Worm (Caenorhabditis elegans) whole organism, mixed stage, embryonic: ENCODE results near the gene nrde-4.

Source experiments
- ces-1 ChIP-seq: fragments of 150-350 bp; optimal IDR thresholded peaks from 2 replicates; lab custom pipeline; 2014; ENCODE audit warnings: missing biosample characterization, missing genetic modification reagents, missing genetic modification characterization
- drap-1 ChIP-seq: fragments of 200-800 bp; sonication (Bioruptor generic); optimal IDR thresholded peaks from 3 replicates; lab custom pipeline; 2018; ENCODE audit warnings: mild to moderate bottlenecking, missing genetic modification characterization, missing compliant biosample characterization
- elt-1 ChIP-seq: sonication (generic microtip); optimal IDR thresholded peaks from 2 replicates; lab custom pipeline; 2017; ENCODE audit warnings: missing genetic modification characterization, mild to moderate bottlenecking, missing compliant biosample characterization, antibody characterized with exemption, moderate library complexity, borderline replicate concordance; ENCODE audit not compliant: insufficient read depth
- lin-13 ChIP-seq: fragments of 150-350 bp; optimal IDR thresholded peaks from 2 replicates; lab custom pipeline; 2014; ENCODE audit warnings: missing biosample characterization, missing genetic modification characterization
- mls-2 ChIP-seq: sonication (generic microtip); optimal IDR thresholded peaks from 2 replicates; lab custom pipeline; 2016; ENCODE audit warnings: mild to moderate bottlenecking, missing genetic modification characterization, moderate library complexity, missing compliant biosample characterization
- nhr-12 ChIP-seq: fragments of 150-350 bp; optimal IDR thresholded peaks from 2 replicates; lab custom pipeline; 2014; ENCODE audit warnings: missing biosample characterization, missing genetic modification characterization
- nhr-237 ChIP-seq: fragments of 150-350 bp; optimal IDR thresholded peaks from 2 replicates; lab custom pipeline; 2014; ENCODE audit warnings: missing biosample characterization, missing genetic modification characterization
- snpc-4 ChIP-seq: fragments of 150-350 bp; optimal IDR thresholded peaks from 2 replicates; lab custom pipeline; 2014; ENCODE audit warnings: missing biosample characterization, missing genetic modification characterization
- tbx-8 ChIP-seq: fragments of 200-800 bp; sonication (Bioruptor generic); optimal IDR thresholded peaks from 2 replicates; lab custom pipeline; 2018; ENCODE audit warnings: mild to moderate bottlenecking, missing genetic modification characterization, moderate library complexity, missing compliant biosample characterization
- unc-39 ChIP-seq: fragments of 150-350 bp; optimal IDR thresholded peaks from 2 replicates; lab custom pipeline; 2014; ENCODE audit warnings: missing biosample characterization, missing genetic modification characterization
- unc-62 ChIP-seq: fragments of 150-350 bp; optimal IDR thresholded peaks from 2 replicates; lab custom pipeline; 2014; ENCODE audit warnings: missing biosample characterization, missing genetic modification reagents, missing genetic modification characterization

DNA sequence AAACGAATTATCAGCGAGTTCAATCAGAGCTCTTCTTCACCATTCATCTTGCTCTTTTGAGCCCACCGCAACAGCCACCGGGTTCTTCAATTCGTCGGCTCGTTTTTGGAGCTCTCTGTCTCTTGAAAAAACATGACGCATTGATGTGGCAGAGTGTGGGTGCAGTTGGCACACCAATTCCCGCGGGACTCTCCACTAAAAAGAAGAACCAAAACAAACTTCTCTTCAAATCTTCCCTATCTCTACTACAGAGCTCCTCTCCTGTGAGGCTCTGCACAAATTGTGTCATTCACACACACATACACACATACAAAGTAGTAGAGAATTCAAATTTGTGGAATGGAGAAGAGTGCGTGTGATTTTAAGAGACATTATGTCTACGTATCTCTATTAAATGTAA, 8.9 kb upstream of the nrde-4 start:
- TF ChIP-seq nhr-12 (tag; lab: Kevin White, UChicago) (no peak), unc-62 (GFP tag; lab: Kevin White, UChicago) (no peak), drap-1 (no peak), nhr-237 (tag; lab: Kevin White, UChicago) (no peak), lin-13 (tag; lab: Kevin White, UChicago) (no peak), tbx-8 (GFP tag; lab: Kevin White, UChicago) (no peak), snpc-4 (tag; lab: Kevin White, UChicago) (no peak), elt-1 (tag; lab: Kevin White, UChicago) (no peak), ces-1 (no peak), unc-39 (tag; lab: Kevin White, UChicago) (no peak), mls-2 (tag; lab: Kevin White, UChicago) (no peak)
